Worm (Caenorhabditis elegans) whole organism, mixed stage, embryonic: Measurements from ENCODE around the gene F43C11.2.

Experiments used
- M03D4.4 ChIP-seq: sonication (generic microtip); optimal IDR thresholded peaks from 2 replicates; lab custom pipeline; 2017; ENCODE audit warnings: mild to moderate bottlenecking, missing genetic modification characterization, missing compliant biosample characterization
- bed-3 ChIP-seq: fragments of 200-800 bp; sonication (Bioruptor generic); optimal IDR thresholded peaks from 3 replicates; lab custom pipeline; 2018; ENCODE audit warnings: mild to moderate bottlenecking, missing genetic modification characterization, moderate library complexity, missing compliant biosample characterization
- blmp-1 ChIP-seq: fragments of 150-350 bp; optimal IDR thresholded peaks from 2 replicates; lab custom pipeline; 2014; ENCODE audit warnings: missing biosample characterization, missing genetic modification characterization
- ceh-39 ChIP-seq: fragments of 150-350 bp; optimal IDR thresholded peaks from 2 replicates; lab custom pipeline; 2014; ENCODE audit warnings: missing biosample characterization, missing genetic modification characterization
- ceh-83 ChIP-seq: fragments of 200-800 bp; sonication (Bioruptor generic); optimal IDR thresholded peaks from 2 replicates; lab custom pipeline; 2018; ENCODE audit warnings: mild to moderate bottlenecking, missing genetic modification characterization, missing compliant biosample characterization
- ces-1 ChIP-seq: fragments of 150-350 bp; optimal IDR thresholded peaks from 2 replicates; lab custom pipeline; 2014; ENCODE audit warnings: missing biosample characterization, missing genetic modification reagents, missing genetic modification characterization
- cnd-1 ChIP-seq: fragments of 200-800 bp; sonication (Bioruptor generic); optimal IDR thresholded peaks from 2 replicates; lab custom pipeline; 2018; ENCODE audit warnings: mild to moderate bottlenecking, missing genetic modification characterization, missing compliant biosample characterization
- drap-1 ChIP-seq: fragments of 200-800 bp; sonication (Bioruptor generic); optimal IDR thresholded peaks from 3 replicates; lab custom pipeline; 2018; ENCODE audit warnings: mild to moderate bottlenecking, missing genetic modification characterization, missing compliant biosample characterization
- elt-1 ChIP-seq: sonication (generic microtip); optimal IDR thresholded peaks from 2 replicates; lab custom pipeline; 2017; ENCODE audit warnings: missing genetic modification characterization, mild to moderate bottlenecking, missing compliant biosample characterization, antibody characterized with exemption, moderate library complexity, borderline replicate concordance; ENCODE audit not compliant: insufficient read depth
- elt-3 ChIP-seq: fragments of 150-350 bp; optimal IDR thresholded peaks from 2 replicates; lab custom pipeline; 2014; ENCODE audit warnings: missing biosample characterization, missing genetic modification characterization
- flh-1 ChIP-seq: fragments of 200-800 bp; sonication (Bioruptor generic); optimal IDR thresholded peaks from 2 replicates; lab custom pipeline; 2018; ENCODE audit warnings: mild to moderate bottlenecking, missing genetic modification characterization, moderate library complexity, missing compliant biosample characterization
- ham-2 ChIP-seq: fragments of 200-800 bp; sonication (Bioruptor generic); optimal IDR thresholded peaks from 2 replicates; lab custom pipeline; 2018; ENCODE audit warnings: mild to moderate bottlenecking, missing genetic modification characterization, missing compliant biosample characterization
- hlh-1 ChIP-seq: fragments of 150-350 bp; optimal IDR thresholded peaks from 2 replicates; lab custom pipeline; 2014; ENCODE audit warnings: missing biosample characterization, missing genetic modification reagents, missing genetic modification characterization
- lin-13 ChIP-seq: fragments of 150-350 bp; optimal IDR thresholded peaks from 2 replicates; lab custom pipeline; 2014; ENCODE audit warnings: missing biosample characterization, missing genetic modification characterization
- lin-32 ChIP-seq: fragments of 200-800 bp; sonication (Bioruptor generic); optimal IDR thresholded peaks from 2 replicates; lab custom pipeline; 2018; ENCODE audit warnings: mild to moderate bottlenecking, missing genetic modification characterization, missing compliant biosample characterization
- lsy-2 ChIP-seq: fragments of 150-350 bp; optimal IDR thresholded peaks from 2 replicates; lab custom pipeline; 2014; ENCODE audit warnings: missing biosample characterization, missing genetic modification characterization
- mab-5 ChIP-seq: fragments of 150-350 bp; optimal IDR thresholded peaks from 2 replicates; lab custom pipeline; 2014; ENCODE audit warnings: missing biosample characterization, missing genetic modification characterization
- mep-1 ChIP-seq: fragments of 150-350 bp; optimal IDR thresholded peaks from 2 replicates; lab custom pipeline; 2017; ENCODE audit warnings: missing biosample characterization, missing genetic modification reagents, missing genetic modification characterization, inconsistent platforms
- mls-2 ChIP-seq: sonication (generic microtip); optimal IDR thresholded peaks from 2 replicates; lab custom pipeline; 2016; ENCODE audit warnings: mild to moderate bottlenecking, missing genetic modification characterization, moderate library complexity, missing compliant biosample characterization
- nhr-12 ChIP-seq: fragments of 150-350 bp; optimal IDR thresholded peaks from 2 replicates; lab custom pipeline; 2014; ENCODE audit warnings: missing biosample characterization, missing genetic modification characterization
- nhr-2 ChIP-seq: fragments of 150-350 bp; optimal IDR thresholded peaks from 2 replicates; lab custom pipeline; 2014; ENCODE audit warnings: missing biosample characterization, missing genetic modification characterization
- nhr-237 ChIP-seq: fragments of 150-350 bp; optimal IDR thresholded peaks from 2 replicates; lab custom pipeline; 2014; ENCODE audit warnings: missing biosample characterization, missing genetic modification characterization
- nhr-28 ChIP-seq: fragments of 150-350 bp; optimal IDR thresholded peaks from 2 replicates; lab custom pipeline; 2014; ENCODE audit warnings: missing biosample characterization, missing genetic modification characterization
- nhr-76 ChIP-seq: sonication (generic microtip); optimal IDR thresholded peaks from 2 replicates; lab custom pipeline; 2017; ENCODE audit warnings: missing biosample characterization, missing genetic modification characterization
- pha-4 ChIP-seq: fragments of 150-350 bp; optimal IDR thresholded peaks from 2 replicates; lab custom pipeline; 2018; ENCODE audit warnings: missing biosample characterization, missing genetic modification reagents, missing genetic modification characterization
- snpc-4 ChIP-seq: fragments of 150-350 bp; optimal IDR thresholded peaks from 2 replicates; lab custom pipeline; 2014; ENCODE audit warnings: missing biosample characterization, missing genetic modification characterization
- sptf-1 ChIP-seq: sonication (generic microtip); optimal IDR thresholded peaks from 2 replicates; lab custom pipeline; 2017; ENCODE audit warnings: mild to moderate bottlenecking, missing genetic modification characterization, moderate library complexity, missing compliant biosample characterization
- tbx-8 ChIP-seq: fragments of 200-800 bp; sonication (Bioruptor generic); optimal IDR thresholded peaks from 2 replicates; lab custom pipeline; 2018; ENCODE audit warnings: mild to moderate bottlenecking, missing genetic modification characterization, moderate library complexity, missing compliant biosample characterization
- unc-39 ChIP-seq: fragments of 150-350 bp; optimal IDR thresholded peaks from 2 replicates; lab custom pipeline; 2014; ENCODE audit warnings: missing biosample characterization, missing genetic modification characterization
- unc-62 ChIP-seq: fragments of 150-350 bp; optimal IDR thresholded peaks from 2 replicates; lab custom pipeline; 2014; ENCODE audit warnings: missing biosample characterization, missing genetic modification reagents, missing genetic modification characterization
- zip-8 ChIP-seq: fragments of 150-350 bp; optimal IDR thresholded peaks from 2 replicates; lab custom pipeline; 2014; ENCODE audit warnings: missing biosample characterization, missing genetic modification characterization
- ztf-11 ChIP-seq: fragments of 150-350 bp; optimal IDR thresholded peaks from 2 replicates; lab custom pipeline; 2014; ENCODE audit warnings: missing biosample characterization, missing genetic modification characterization

F43C11.2 gene

ce11 chrII:2390884-2391283, 36.3 kb downstream of the F43C11.2 start, which contains the start of gene F16G10.10:
TSS of gene F16G10.10 (minus strand) at chrII:2390984.
- TF ChIP-seq mab-5 (tag; lab: Kevin White, UChicago) (no peak), unc-39 (tag; lab: Kevin White, UChicago) (no peak), mls-2 (tag; lab: Kevin White, UChicago) (no peak)
- TF ChIP-seq, all 35 proteins: peak for 0

- TF ChIP-seq unc-39 (tag; lab: Kevin White, UChicago) (no peak), bed-3 (GFP tag; lab: Kevin White, UChicago) (no peak), mep-1 (tag; lab: Kevin White, UChicago) (no peak), mls-2 (tag; lab: Kevin White, UChicago) (no peak)
Measured at ce11 chrII:2393821-2394220, 39.2 kb downstream of the F43C11.2 start, which contains the start of gene F16G10.11. TSS of gene F16G10.11 (minus strand) at chrII:2393921.

- TF ChIP-seq nhr-2 (no peak), mls-2 (tag; lab: Kevin White, UChicago) (no peak), nhr-12 (tag; lab: Kevin White, UChicago) (no peak), pha-4 (tag; lab: Kevin White, UChicago) (no peak), ceh-83 (GFP tag; lab: Kevin White, UChicago) (no peak), zip-8 (no peak), bed-3 (GFP tag; lab: Kevin White, UChicago) (no peak), lin-13 (no peak), hlh-1 (tag; lab: Kevin White, UChicago) (no peak), blmp-1 (tag; lab: Kevin White, UChicago) (no peak), lin-32 (GFP tag; lab: Kevin White, UChicago) (no peak), unc-39 (tag; lab: Kevin White, UChicago) (no peak), drap-1 (GFP tag; lab: Kevin White, UChicago) (no peak), snpc-4 (tag; lab: Kevin White, UChicago) (no peak)
Measured at ce11 chrII:2395864-2396263, 41.3 kb downstream of the F43C11.2 start, which contains the start of gene F16G10.13. TSS of gene F16G10.13 (minus strand) at chrII:2395964.

DNA sequence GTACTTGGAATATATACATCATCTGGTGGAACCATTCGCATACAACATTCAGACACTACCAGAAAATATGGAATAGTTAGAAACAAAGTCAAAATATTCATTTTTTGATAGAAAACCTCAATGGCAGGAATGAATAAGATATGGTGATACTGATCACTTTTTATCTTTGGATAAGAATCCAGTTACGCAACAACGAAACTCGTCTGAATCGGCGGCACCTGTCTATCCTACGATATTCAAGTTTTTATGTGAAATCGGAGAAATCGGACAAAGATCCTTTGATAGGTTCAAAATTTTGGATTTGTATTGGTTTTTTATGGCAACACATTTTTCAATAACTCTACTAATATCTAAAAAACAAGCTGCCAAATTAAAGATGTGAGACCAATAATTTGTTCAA, 44.3 kb downstream of the F43C11.2 start, which contains the start of gene F16G10.14:
F16G10.14 (minus strand) TSS at position 101 of the 400 bp plus-strand sequence.
- no peak for TF ChIP-seq elt-1 (tag; lab: Kevin White, UChicago)
- no peak for TF ChIP-seq elt-3
- no peak for TF ChIP-seq lsy-2 (tag; lab: Kevin White, UChicago)
- no peak for TF ChIP-seq nhr-76 (tag; lab: Kevin White, UChicago)
- TF ChIP-seq nhr-237 (tag; lab: Kevin White, UChicago), result no peak
- no peak for TF ChIP-seq tbx-8 (GFP tag; lab: Kevin White, UChicago)
- TF ChIP-seq drap-1 (GFP tag; lab: Kevin White, UChicago), result no peak
- TF ChIP-seq cnd-1, result no peak
- no peak for TF ChIP-seq ces-1 (GFP tag; lab: Kevin White, UChicago)
- no peak for TF ChIP-seq M03D4.4 (tag; lab: Kevin White, UChicago)
- TF ChIP-seq mab-5 (tag; lab: Kevin White, UChicago), result no peak
- TF ChIP-seq unc-62 (GFP tag; lab: Kevin White, UChicago), result no peak
- TF ChIP-seq flh-1 (GFP tag; lab: Kevin White, UChicago), result no peak
- no peak for TF ChIP-seq ceh-39 (tag; lab: Kevin White, UChicago)
- TF ChIP-seq ham-2, result no peak
- TF ChIP-seq ztf-11, result no peak
- no peak for TF ChIP-seq nhr-28

DNA sequence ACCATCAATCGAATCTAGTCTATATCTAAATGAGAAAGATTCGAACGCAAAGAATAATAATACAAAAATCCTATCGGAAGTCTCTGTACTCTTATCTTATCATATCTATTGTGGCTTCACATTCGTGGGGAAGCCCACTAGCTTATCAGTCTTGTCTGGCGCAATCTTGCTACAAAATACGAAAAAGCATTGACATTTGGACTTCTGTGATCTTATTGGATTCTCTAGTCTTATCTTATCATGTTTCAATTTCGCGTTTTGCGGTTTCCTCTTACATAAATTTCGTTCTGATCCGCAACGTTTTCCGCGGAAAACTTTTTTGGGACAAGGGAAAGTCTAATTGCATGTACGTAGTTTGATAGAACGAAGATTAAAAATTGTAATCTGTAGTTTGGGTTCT, 45.2 kb downstream of the F43C11.2 start:
- TF ChIP-seq lsy-2 (tag; lab: Kevin White, UChicago) (no peak), drap-1 (GFP tag; lab: Kevin White, UChicago) (no peak), zip-8 (no peak), elt-1 (tag; lab: Kevin White, UChicago) (no peak), sptf-1 (tag; lab: Kevin White, UChicago) (no peak), tbx-8 (GFP tag; lab: Kevin White, UChicago) (no peak), flh-1 (GFP tag; lab: Kevin White, UChicago) (no peak), ham-2 (no peak), blmp-1 (tag; lab: Kevin White, UChicago) (no peak), nhr-76 (tag; lab: Kevin White, UChicago) (no peak), hlh-1 (tag; lab: Kevin White, UChicago) (no peak)
